Worm (Caenorhabditis elegans) whole organism, late embryonic: ENCODE data around the gene bgal-2.

Experiments
- F13H6.1 ChIP-seq: sonication (generic microtip); optimal IDR thresholded peaks from 2 replicates; lab custom pipeline; 2016; ENCODE audit warnings: missing genetic modification characterization, missing compliant biosample characterization
- K02D7.2 ChIP-seq: sonication (generic microtip); optimal IDR thresholded peaks from 2 replicates; lab custom pipeline; 2017; ENCODE audit warnings: mild to moderate bottlenecking, missing genetic modification characterization, missing compliant biosample characterization
- Y22D7AL.16 ChIP-seq: sonication (generic microtip); optimal IDR thresholded peaks from 2 replicates; lab custom pipeline; 2016; ENCODE audit warnings: missing genetic modification characterization, missing compliant biosample characterization
- ceh-18 ChIP-seq: sonication (generic microtip); optimal IDR thresholded peaks from 2 replicates; lab custom pipeline; 2016; ENCODE audit warnings: missing genetic modification characterization, missing compliant biosample characterization
- ceh-2 ChIP-seq: sonication (generic microtip); optimal IDR thresholded peaks from 2 replicates; lab custom pipeline; 2016; ENCODE audit warnings: missing genotype, missing genetic modification characterization, missing compliant biosample characterization
- ceh-24 ChIP-seq: sonication (generic microtip); optimal IDR thresholded peaks from 2 replicates; lab custom pipeline; 2016; ENCODE audit warnings: mild to moderate bottlenecking, missing genetic modification characterization, missing compliant biosample characterization
- ceh-31 ChIP-seq: sonication (generic microtip); optimal IDR thresholded peaks from 2 replicates; lab custom pipeline; 2016; ENCODE audit warnings: missing genetic modification characterization, missing compliant biosample characterization
- ceh-9 ChIP-seq: sonication (generic microtip); optimal IDR thresholded peaks from 2 replicates; lab custom pipeline; 2016; ENCODE audit warnings: mild to moderate bottlenecking, missing genetic modification characterization, inconsistent platforms, missing compliant biosample characterization
- che-1 ChIP-seq: sonication (generic microtip); optimal IDR thresholded peaks from 2 replicates; lab custom pipeline; 2016; ENCODE audit warnings: mild to moderate bottlenecking, missing genetic modification characterization, missing compliant biosample characterization
- dmd-4 ChIP-seq: sonication (generic microtip); optimal IDR thresholded peaks from 2 replicates; lab custom pipeline; 2016; ENCODE audit warnings: borderline replicate concordance, missing genetic modification characterization, missing compliant biosample characterization
- elt-2 ChIP-seq: sonication (generic microtip); optimal IDR thresholded peaks from 2 replicates; lab custom pipeline; 2016; ENCODE audit warnings: missing genetic modification reagents, missing genetic modification characterization, missing compliant biosample characterization
- elt-4 ChIP-seq: sonication (generic microtip); optimal IDR thresholded peaks from 2 replicates; lab custom pipeline; 2016; ENCODE audit warnings: missing genetic modification characterization, missing compliant biosample characterization
- eyg-1 ChIP-seq: sonication (generic microtip); optimal IDR thresholded peaks from 2 replicates; lab custom pipeline; 2016; ENCODE audit warnings: missing genotype, missing genetic modification characterization, missing compliant biosample characterization
- fax-1 ChIP-seq: sonication (generic microtip); optimal IDR thresholded peaks from 2 replicates; lab custom pipeline; 2016; ENCODE audit warnings: missing genotype, missing genetic modification characterization, missing compliant biosample characterization
- hlh-30 ChIP-seq: sonication (generic microtip); optimal IDR thresholded peaks from 2 replicates; lab custom pipeline; 2017; ENCODE audit warnings: antibody characterized with exemption, missing genetic modification characterization, missing compliant biosample characterization; ENCODE audit not compliant: insufficient read depth
- lim-6 ChIP-seq: sonication (generic microtip); optimal IDR thresholded peaks from 2 replicates; lab custom pipeline; 2016; ENCODE audit warnings: missing genetic modification characterization, missing compliant biosample characterization
- madf-2 ChIP-seq: sonication (generic microtip); optimal IDR thresholded peaks from 2 replicates; lab custom pipeline; 2017; ENCODE audit warnings: missing genetic modification characterization, missing compliant biosample characterization
- mec-3 ChIP-seq: sonication (generic microtip); optimal IDR thresholded peaks from 2 replicates; lab custom pipeline; 2016; ENCODE audit warnings: borderline replicate concordance, missing genetic modification characterization, missing compliant biosample characterization
- nhr-232 ChIP-seq: sonication (generic microtip); optimal IDR thresholded peaks from 2 replicates; lab custom pipeline; 2016; ENCODE audit warnings: missing genetic modification characterization, missing compliant biosample characterization
- pat-9 ChIP-seq: fragments of 200-800 bp; sonication (Bioruptor generic); optimal IDR thresholded peaks from 2 replicates; lab custom pipeline; 2018; ENCODE audit warnings: mild to moderate bottlenecking, missing genetic modification characterization, moderate library complexity, missing compliant biosample characterization
- pha-4 ChIP-seq: fragments of 150-350 bp; optimal IDR thresholded peaks from 2 replicates; lab custom pipeline; 2018; ENCODE audit warnings: missing biosample characterization, missing genetic modification reagents, missing genetic modification characterization
- rnt-1 ChIP-seq: sonication (generic microtip); optimal IDR thresholded peaks from 2 replicates; lab custom pipeline; 2016; ENCODE audit warnings: missing genetic modification characterization, missing compliant biosample characterization
- sdc-2 ChIP-seq: sonication (generic microtip); optimal IDR thresholded peaks from 2 replicates; lab custom pipeline; 2016; ENCODE audit warnings: missing genotype, missing genetic modification characterization, missing compliant biosample characterization
- sox-2 ChIP-seq: fragments of 200-800 bp; sonication (Bioruptor generic); IDR thresholded peaks from 2 replicates; pipeline ENCODE4 v1.3.6; 2022; ENCODE audit warnings: missing genetic modification reagents, missing genetic modification characterization, missing compliant biosample characterization
- syd-9 ChIP-seq: sonication (generic microtip); optimal IDR thresholded peaks from 2 replicates; lab custom pipeline; 2016; ENCODE audit warnings: mild to moderate bottlenecking, missing genetic modification characterization, moderate library complexity, missing compliant biosample characterization
- tbx-7 ChIP-seq: sonication (generic microtip); optimal IDR thresholded peaks from 2 replicates; lab custom pipeline; 2016; ENCODE audit warnings: missing genotype, missing genetic modification characterization, missing compliant biosample characterization
- unc-3 ChIP-seq, 2 experiments: fragments of 200-800 bp in 1 of 2; sonication (Bioruptor generic) in 1 of 2; sonication (generic microtip) in 1 of 2; conservative IDR thresholded peaks in 1 of 2; optimal IDR thresholded peaks in 1 of 2; 2 replicates each; pipeline versions ENCODE4 v1.3.6 to Lab custom; 2016 to 2022; ENCODE audit warnings: missing compliant biosample characterization in 2 of 2, missing genetic modification characterization in 2 of 2, missing genetic modification reagents in 1 of 2
- unc-86 ChIP-seq: sonication (generic microtip); optimal IDR thresholded peaks from 2 replicates; lab custom pipeline; 2016; ENCODE audit warnings: missing genetic modification characterization, missing compliant biosample characterization
- zip-5 ChIP-seq: sonication (generic microtip); optimal IDR thresholded peaks from 2 replicates; lab custom pipeline; 2016; ENCODE audit warnings: missing genetic modification characterization, missing compliant biosample characterization
- ztf-16 ChIP-seq: sonication (generic microtip); optimal IDR thresholded peaks from 2 replicates; lab custom pipeline; 2017; ENCODE audit warnings: missing genetic modification characterization, missing compliant biosample characterization

The bgal-2 gene

ce11 chrX:6819633-6820032 is 35.4 kb downstream of the bgal-2 start:
- TF ChIP-seq zip-5 (tag; lab: Kevin White, UChicago) (no peak), elt-2 (peak; percentile 2)
- TF ChIP-seq, all 69 proteins: peak for 1

ce11 chrX:6822552-6822951 is 38.3 kb downstream of the bgal-2 start:
- TF ChIP-seq sdc-2, result no peak
- no peak for TF ChIP-seq rnt-1
- no peak for TF ChIP-seq ceh-31 (tag; lab: Kevin White, UChicago)
- TF ChIP-seq unc-3 (GFP tag; conservative IDR thresholded peaks at IDR 0.05; lab: Robert Waterston, UW), result no peak
- no peak for TF ChIP-seq unc-3 (tag; optimal IDR thresholded peaks at IDR 0.05; lab: Kevin White, UChicago)

DNA sequence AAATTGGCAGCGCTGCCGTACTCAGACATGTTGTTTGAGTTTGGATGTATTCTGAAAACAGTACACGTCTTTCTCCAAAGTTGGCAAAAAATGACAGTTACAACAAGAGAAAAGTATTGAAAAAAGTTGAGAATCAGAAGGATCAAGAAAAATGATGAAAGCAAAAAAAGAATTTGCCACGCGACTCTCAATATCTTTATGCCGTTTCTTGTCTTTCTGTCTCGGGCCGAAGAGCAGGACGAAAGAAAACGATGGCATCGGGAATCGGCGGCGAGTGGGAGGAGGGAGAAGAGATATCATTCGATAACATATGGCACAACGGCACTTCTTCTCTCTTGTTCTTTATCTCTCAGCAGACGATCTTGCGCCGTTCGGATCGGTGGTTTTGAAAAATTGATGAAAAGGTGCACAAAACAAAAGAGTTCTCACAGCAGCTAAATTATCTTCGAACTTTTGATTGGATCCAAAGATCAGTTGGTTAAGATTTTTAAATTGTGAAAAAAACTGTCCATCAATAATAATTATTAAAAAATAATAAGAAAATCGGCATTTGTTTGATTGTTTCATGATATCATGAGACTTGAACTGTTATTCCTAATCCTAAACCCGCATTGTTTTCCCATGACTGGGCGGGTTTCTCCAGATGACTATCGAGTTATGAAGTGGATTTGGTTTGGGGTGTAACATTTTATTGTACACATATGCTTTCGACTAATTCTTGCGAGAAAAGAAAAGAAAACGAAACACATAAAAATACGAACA is 39.2 kb downstream of the bgal-2 start, which contains the start of gene gei-15:
Gene gei-15 (minus strand): TSS at position 51 of the 762 bp plus-strand sequence.
- TF ChIP-seq ceh-18 (tag; lab: Kevin White, UChicago) (peak; percentile 7), F13H6.1 (tag; lab: Kevin White, UChicago) (no peak)

ce11 chrX:6825840-6826239 is 41.6 kb downstream of the bgal-2 start, which contains the start of gene F41B4.1:
Gene F41B4.1 (minus strand): TSS chrX:6825862.
- no peak for TF ChIP-seq hlh-30 (tag; lab: Kevin White, UChicago)
- peak; percentile 50 for TF ChIP-seq ceh-18 (tag; lab: Kevin White, UChicago)

DNA sequence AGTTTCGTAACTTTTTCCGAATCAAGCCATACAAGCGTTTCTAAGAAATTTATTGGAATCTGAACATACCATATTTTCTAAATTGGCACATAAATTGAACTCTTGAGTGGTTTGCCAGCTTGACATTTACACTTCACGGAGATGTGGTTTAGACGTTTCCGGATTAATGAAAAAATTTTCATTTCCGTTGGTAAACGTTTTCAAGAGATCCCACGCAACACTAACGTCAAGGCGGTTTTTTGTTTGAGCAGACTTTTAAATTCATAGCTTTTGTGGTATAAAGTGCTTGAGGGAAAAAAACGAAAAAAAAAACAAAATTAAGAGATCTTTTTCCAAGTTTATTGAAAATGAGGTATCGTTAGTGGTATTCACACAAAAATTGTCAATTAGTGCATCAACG is 51.0 kb downstream of the bgal-2 start, which contains the start of gene F41B4.2:
Gene F41B4.2 (minus strand): TSS at position 101 of the 400 bp plus-strand sequence.
- no peak for TF ChIP-seq madf-2 (tag; lab: Kevin White, UChicago)
- no peak for TF ChIP-seq eyg-1 (tag; lab: Kevin White, UChicago)
- TF ChIP-seq lim-6 (tag; lab: Kevin White, UChicago), result no peak
- TF ChIP-seq F13H6.1 (tag; lab: Kevin White, UChicago), result no peak
- TF ChIP-seq pat-9 (tag; lab: Kevin White, UChicago), result no peak
- TF ChIP-seq elt-4 (tag; lab: Kevin White, UChicago), result no peak
- no peak for TF ChIP-seq syd-9 (tag; lab: Kevin White, UChicago)
- TF ChIP-seq nhr-232 (tag; lab: Kevin White, UChicago), result no peak
- no peak for TF ChIP-seq tbx-7 (tag; lab: Kevin White, UChicago)
- TF ChIP-seq ceh-18 (tag; lab: Kevin White, UChicago), result no peak
- no peak for TF ChIP-seq sox-2
- TF ChIP-seq fax-1 (tag; lab: Kevin White, UChicago), result no peak
- TF ChIP-seq ceh-9 (tag; lab: Kevin White, UChicago), result no peak
- TF ChIP-seq dmd-4 (tag; lab: Kevin White, UChicago), result no peak
- TF ChIP-seq ztf-16 (tag; lab: Kevin White, UChicago), result no peak
- no peak for TF ChIP-seq Y22D7AL.16 (tag; lab: Kevin White, UChicago)
- no peak for TF ChIP-seq ceh-24
- no peak for TF ChIP-seq unc-86 (tag; lab: Kevin White, UChicago)

DNA sequence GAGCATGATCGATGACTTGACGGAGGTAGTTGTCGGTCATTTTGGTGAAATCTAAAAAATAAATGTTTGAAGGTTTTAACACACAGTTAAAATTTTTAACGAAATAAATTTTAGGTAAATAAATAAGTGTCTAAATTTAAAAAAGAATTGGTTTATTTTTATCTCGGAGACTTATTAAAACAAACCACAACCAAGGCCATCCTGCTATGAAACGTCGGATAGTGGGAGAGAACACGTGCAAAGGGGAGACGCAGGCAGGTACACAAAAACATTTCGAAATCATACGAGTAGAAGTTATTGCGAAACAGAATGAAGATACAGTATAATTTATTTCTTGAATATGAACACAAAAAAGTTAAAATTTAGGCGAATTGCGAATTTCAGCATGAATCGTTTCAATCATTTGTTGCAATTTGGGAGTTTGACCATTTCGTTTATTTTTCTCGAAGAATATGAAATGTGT is 51.9 kb downstream of the bgal-2 start, which contains the start of gene F41B4.3:
Gene F41B4.3 (minus strand): TSS at position 51 of the 463 bp plus-strand sequence.
- TF ChIP-seq pha-4 (tag; lab: Kevin White, UChicago) (no peak), K02D7.2 (tag; lab: Kevin White, UChicago) (no peak), ceh-2 (tag; lab: Kevin White, UChicago) (no peak), che-1 (tag; lab: Kevin White, UChicago) (no peak), mec-3 (no peak)
